Worm (Caenorhabditis elegans): ENCODE data around the gene txdc-12.1.

Gene txdc-12.1

ce11 chrII:12208741-12209140 lies 31.4 kb upstream of the txdc-12.1 start:
- TF ChIP-seq K02D7.2 (tag; optimal IDR thresholded peaks at IDR 0.05) (no peak), ceh-9 (tag; optimal IDR thresholded peaks at IDR 0.05) (no peak), sdc-2 (tag; optimal IDR thresholded peaks at IDR 0.05) (no peak), ceh-30 (tag; optimal IDR thresholded peaks at IDR 0.05) (no peak), ahr-1 (tag; optimal IDR thresholded peaks at IDR 0.05) (no peak), nfya-1 (tag; optimal IDR thresholded peaks at IDR 0.05) (no peak), hlh-13 (GFP tag; optimal IDR thresholded peaks at IDR 0.05) (no peak), C38D4.7 (GFP tag; optimal IDR thresholded peaks at IDR 0.05) (no peak), ceh-2 (tag; optimal IDR thresholded peaks at IDR 0.05) (no peak), tbx-7 (tag; optimal IDR thresholded peaks at IDR 0.05) (no peak), T23F11.4 (GFP tag; optimal IDR thresholded peaks at IDR 0.05) (no peak), fkh-6 (tag; optimal IDR thresholded peaks at IDR 0.05) (no peak), unc-3 (GFP tag; conservative IDR thresholded peaks at IDR 0.05) (no peak), unc-3 (tag; optimal IDR thresholded peaks at IDR 0.05) (no peak)

DNA sequence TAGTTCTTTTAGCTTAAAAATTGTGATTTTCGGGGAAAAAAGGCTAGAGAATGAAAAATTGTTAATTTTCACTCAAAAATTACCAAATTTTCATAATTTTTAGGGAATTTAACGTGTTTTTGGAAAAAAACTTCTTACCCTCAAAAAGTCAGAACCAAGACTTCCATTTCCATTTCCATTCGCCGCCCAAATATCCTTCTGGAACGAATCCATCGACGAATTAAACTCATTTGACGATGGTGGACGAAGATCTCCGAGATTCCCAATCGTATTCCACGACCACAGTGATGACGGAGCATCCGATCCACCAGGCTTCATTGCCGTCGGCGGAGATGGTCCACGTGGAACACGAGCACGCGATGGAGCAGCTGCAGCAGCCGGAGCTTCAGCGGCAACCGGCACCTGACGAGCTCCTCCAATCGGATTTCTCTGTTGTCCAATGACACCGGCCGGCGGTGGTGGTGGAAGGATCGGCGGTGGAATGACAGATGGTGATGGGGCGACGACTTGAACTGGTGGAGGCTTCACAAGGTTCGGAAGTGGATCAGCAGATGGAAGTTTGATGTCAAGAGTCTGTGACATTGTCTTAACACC lies 28.4 kb upstream of the txdc-12.1 start:
- no peak for TF ChIP-seq ceh-6 (GFP tag; optimal IDR thresholded peaks at IDR 0.05)
- peak; percentile 3 for TF ChIP-seq sdc-2 (tag; optimal IDR thresholded peaks at IDR 0.05)
- TF ChIP-seq unc-86 (tag; optimal IDR thresholded peaks at IDR 0.05): no peak

- TF ChIP-seq ceh-45 (GFP tag; IDR thresholded peaks at IDR 0.05): no peak
- no peak for TF ChIP-seq pha-4 (tag; optimal IDR thresholded peaks at IDR 0.05)
- no peak for TF ChIP-seq nhr-11 (tag; optimal IDR thresholded peaks at IDR 0.05)
- TF ChIP-seq sox-2 (GFP tag; IDR thresholded peaks at IDR 0.05): no peak
- no peak for TF ChIP-seq lin-11 (tag; optimal IDR thresholded peaks at IDR 0.05)
- TF ChIP-seq elt-4 (tag; optimal IDR thresholded peaks at IDR 0.05): no peak
- no peak for TF ChIP-seq Y22D7AL.16 (tag; optimal IDR thresholded peaks at IDR 0.05)
- no peak for TF ChIP-seq pros-1 (tag; optimal IDR thresholded peaks at IDR 0.05)
- TF ChIP-seq pha-2 (tag; optimal IDR thresholded peaks at IDR 0.05): no peak
These were observed 25.6 kb upstream of the txdc-12.1 start for ce11 chrII:12214562-12214961.

- TF ChIP-seq Y22D7AL.16 (tag; optimal IDR thresholded peaks at IDR 0.05): no peak
- TF ChIP-seq nhr-232 (tag; optimal IDR thresholded peaks at IDR 0.05): no peak
- peak; percentile 65 for TF ChIP-seq ceh-48 (tag; optimal IDR thresholded peaks at IDR 0.05)
- TF ChIP-seq pat-9 (tag; optimal IDR thresholded peaks at IDR 0.05): no peak
- TF ChIP-seq ref-2 (tag; optimal IDR thresholded peaks at IDR 0.05): peak; percentile 88
- no peak for TF ChIP-seq ahr-1 (tag; optimal IDR thresholded peaks at IDR 0.05)
- no peak for TF ChIP-seq pag-3 (tag; optimal IDR thresholded peaks at IDR 0.05; ENCODE audit: borderline replicate concordance)
- peak; percentile 83 for TF ChIP-seq rnt-1 (tag; optimal IDR thresholded peaks at IDR 0.05)
- no peak for TF ChIP-seq pha-4 (tag; optimal IDR thresholded peaks at IDR 0.05)
- no peak for TF ChIP-seq fkh-10 (GFP tag; optimal IDR thresholded peaks at IDR 0.05)
- TF ChIP-seq tbx-7 (tag; optimal IDR thresholded peaks at IDR 0.05): peak; percentile 3
- no peak for TF ChIP-seq hlh-15 (tag; optimal IDR thresholded peaks at IDR 0.05)
- peak; percentile 80 for TF ChIP-seq tbx-2 (tag; optimal IDR thresholded peaks at IDR 0.05)
- peak; percentile 78 for TF ChIP-seq hlh-30 (tag; optimal IDR thresholded peaks at IDR 0.05; ENCODE audit: insufficient read depth)
- TF ChIP-seq F13H6.1 (tag; optimal IDR thresholded peaks at IDR 0.05): peak; percentile 66
- TF ChIP-seq zip-5 (tag; optimal IDR thresholded peaks at IDR 0.05): no peak
- peak; percentile 88 for TF ChIP-seq pros-1 (tag; optimal IDR thresholded peaks at IDR 0.05)
- no peak for TF ChIP-seq ztf-16 (tag; optimal IDR thresholded peaks at IDR 0.05)
- no peak for TF ChIP-seq ama-1 (optimal IDR thresholded peaks at IDR 0.05)
- TF ChIP-seq C38D4.7 (GFP tag; optimal IDR thresholded peaks at IDR 0.05): no peak
- TF ChIP-seq ets-4 (tag; optimal IDR thresholded peaks at IDR 0.05): peak; percentile 18
- TF ChIP-seq ceh-14 (tag; optimal IDR thresholded peaks at IDR 0.05): peak; percentile 46
- peak; percentile 92 for TF ChIP-seq ceh-18 (tag; optimal IDR thresholded peaks at IDR 0.05)
- no peak for TF ChIP-seq odd-2 (tag; optimal IDR thresholded peaks at IDR 0.05)
- no peak for TF ChIP-seq elt-4 (tag; optimal IDR thresholded peaks at IDR 0.05)
- TF ChIP-seq elt-2 (tag; optimal IDR thresholded peaks at IDR 0.05): no peak
- TF ChIP-seq pqm-1 (tag; optimal IDR thresholded peaks at IDR 0.05): no peak
- TF ChIP-seq ceh-45 (GFP tag; IDR thresholded peaks at IDR 0.05): 0 out of 2 replicates have a peak, but pooled peaks have one; percentile 9
- TF ChIP-seq ceh-22 (tag; optimal IDR thresholded peaks at IDR 0.05): no peak
- peak; percentile 77 for TF ChIP-seq sdc-2 (tag; optimal IDR thresholded peaks at IDR 0.05)
- TF ChIP-seq ceh-19 (GFP tag; optimal IDR thresholded peaks at IDR 0.05): peak; percentile 29
- TF ChIP-seq ceh-9 (tag; optimal IDR thresholded peaks at IDR 0.05): no peak
These were observed 17.7 kb upstream of the txdc-12.1 start for ce11 chrII:12222524-12222923.

All from whole organism, late embryonic.